Fruit fly (Drosophila melanogaster) whole organism, prepupa: ENCODE measurements around the gene CG14442.
A peak's percentile ranks its signal among the peaks of the same experiment; 100 is the strongest.

ENCODE experiments used
- CG10631 ChIP-seq: fragments of 200-800 bp; sonication (Bioruptor generic); optimal IDR thresholded peaks from 2 replicates; lab custom pipeline; 2016; ENCODE audit warnings: missing biosample characterization, missing genetic modification characterization
- CG10669 ChIP-seq: fragments of 200-800 bp; sonication (Bioruptor generic); optimal IDR thresholded peaks from 3 replicates; lab custom pipeline; 2018; ENCODE audit warnings: missing biosample characterization, mild to moderate bottlenecking, missing genetic modification characterization, moderate library complexity
- CG11294 ChIP-seq: fragments of 200-800 bp; sonication (Bioruptor generic); IDR thresholded peaks from 2 replicates; pipeline ENCODE4 v1.3.6; 2022; ENCODE audit warnings: missing biosample characterization, missing genetic modification characterization
- CG15336 ChIP-seq: fragments of 200-800 bp; sonication (Bioruptor generic); IDR thresholded peaks from 2 replicates; pipeline ENCODE4 v1.3.6; 2022; ENCODE audit warnings: missing biosample characterization, missing genetic modification characterization
- CG1621 ChIP-seq: fragments of 200-800 bp; sonication (Bioruptor generic); optimal IDR thresholded peaks from 3 replicates; lab custom pipeline; 2018; ENCODE audit warnings: missing biosample characterization, mild to moderate bottlenecking, missing genetic modification characterization
- CG16779 ChIP-seq: fragments of 200-800 bp; sonication (Bioruptor generic); optimal IDR thresholded peaks from 3 replicates; lab custom pipeline; 2017; ENCODE audit warnings: missing biosample characterization, mild to moderate bottlenecking, missing genetic modification characterization
- CG3032 ChIP-seq: fragments of 200-800 bp; optimal IDR thresholded peaks from 2 replicates; lab custom pipeline; 2019; ENCODE audit warnings: missing biosample characterization, mild to moderate bottlenecking, missing genetic modification characterization, moderate library complexity
- CG32006 ChIP-seq: fragments of 200-800 bp; sonication (Bioruptor generic); optimal IDR thresholded peaks from 3 replicates; lab custom pipeline; 2017; ENCODE audit warnings: missing biosample characterization, mild to moderate bottlenecking, missing genetic modification characterization
- CG3919 ChIP-seq: fragments of 200-800 bp; sonication (Bioruptor generic); optimal IDR thresholded peaks from 3 replicates; lab custom pipeline; 2016; ENCODE audit warnings: missing biosample characterization, missing genetic modification characterization
- CG4318 ChIP-seq: fragments of 200-800 bp; sonication (Bioruptor generic); optimal IDR thresholded peaks from 3 replicates; lab custom pipeline; 2017; ENCODE audit warnings: missing biosample characterization, mild to moderate bottlenecking, missing genetic modification characterization
- CG6163 ChIP-seq: fragments of 200-800 bp; sonication (Bioruptor generic); IDR thresholded peaks from 3 replicates; pipeline ENCODE4 v1.3.6; 2022; ENCODE audit warnings: missing biosample characterization, missing genetic modification characterization
- CG6276 ChIP-seq: fragments of 200-800 bp; sonication (Bioruptor generic); optimal IDR thresholded peaks from 2 replicates; lab custom pipeline; 2017; ENCODE audit warnings: missing biosample characterization, mild to moderate bottlenecking, missing genetic modification characterization
- CG6792 ChIP-seq: fragments of 200-800 bp; sonication (Bioruptor generic); optimal IDR thresholded peaks from 3 replicates; lab custom pipeline; 2016; ENCODE audit warnings: missing biosample characterization, missing genetic modification characterization
- CG6808 ChIP-seq: fragments of 200-800 bp; sonication (Bioruptor generic); optimal IDR thresholded peaks from 3 replicates; lab custom pipeline; 2017; ENCODE audit warnings: missing biosample characterization, missing genetic modification characterization, mild to moderate bottlenecking, moderate library complexity, missing genetic modification reagents
- CG8119 ChIP-seq: fragments of 200-800 bp; sonication (Bioruptor generic); IDR thresholded peaks from 3 replicates; pipeline ENCODE4 v1.3.6; 2022; ENCODE audit warnings: missing biosample characterization, missing genetic modification characterization
- CG8632 ChIP-seq: fragments of 200-800 bp; sonication (Bioruptor generic); optimal IDR thresholded peaks from 3 replicates; lab custom pipeline; 2016; ENCODE audit warnings: missing biosample characterization, missing genetic modification characterization
- CG9139 ChIP-seq: fragments of 200-800 bp; sonication (Bioruptor generic); optimal IDR thresholded peaks from 3 replicates; lab custom pipeline; 2017; ENCODE audit warnings: missing biosample characterization, mild to moderate bottlenecking, missing genetic modification characterization
- Eip75B ChIP-seq: fragments of 200-800 bp; sonication (Bioruptor generic); optimal IDR thresholded peaks from 3 replicates; lab custom pipeline; 2016; ENCODE audit warnings: missing biosample characterization, missing genetic modification characterization
- Eip78C ChIP-seq: fragments of 200-800 bp; sonication (Bioruptor generic); peaks from one replicate; lab custom pipeline; 2016; ENCODE audit warnings: missing biosample characterization, missing genetic modification characterization
- Gug ChIP-seq: fragments of 200-800 bp; sonication (Bioruptor generic); IDR thresholded peaks from 2 replicates; pipeline ENCODE4 v1.3.6; 2022; ENCODE audit warnings: missing biosample characterization, missing genetic modification characterization
- Hr39 ChIP-seq: fragments of 200-800 bp; sonication (Bioruptor generic); optimal IDR thresholded peaks from 2 replicates; lab custom pipeline; 2016; ENCODE audit warnings: missing biosample characterization, missing genetic modification characterization
- Hr4 ChIP-seq: fragments of 200-800 bp; sonication (Bioruptor generic); optimal IDR thresholded peaks from 3 replicates; lab custom pipeline; 2016; ENCODE audit warnings: missing biosample characterization, missing genetic modification characterization
- Lpt ChIP-seq: fragments of 200-800 bp; sonication (Bioruptor generic); optimal IDR thresholded peaks from 3 replicates; lab custom pipeline; 2016; ENCODE audit warnings: missing biosample characterization, missing genetic modification characterization
- Smox ChIP-seq: fragments of 200-800 bp; sonication (Bioruptor generic); optimal IDR thresholded peaks from 3 replicates; lab custom pipeline; 2016; ENCODE audit warnings: missing biosample characterization, missing genetic modification characterization
- acj6 ChIP-seq: fragments of 200-800 bp; sonication (Bioruptor generic); optimal IDR thresholded peaks from 3 replicates; lab custom pipeline; 2016; ENCODE audit warnings: missing biosample characterization, missing genetic modification characterization
- cyc ChIP-seq: fragments of 200-800 bp; sonication (Bioruptor generic); optimal IDR thresholded peaks from 3 replicates; lab custom pipeline; 2016; ENCODE audit warnings: missing biosample characterization, missing genetic modification characterization
- dac ChIP-seq: fragments of 200-800 bp; sonication (Bioruptor generic); optimal IDR thresholded peaks from 2 replicates; lab custom pipeline; 2017; ENCODE audit warnings: missing biosample characterization, mild to moderate bottlenecking, missing genetic modification characterization
- dsx ChIP-seq: fragments of 200-800 bp; optimal IDR thresholded peaks from 3 replicates; lab custom pipeline; 2019; ENCODE audit warnings: missing biosample characterization, mild to moderate bottlenecking, missing genetic modification characterization, moderate library complexity; ENCODE audit not compliant: poor library complexity, severe bottlenecking
- eg ChIP-seq: fragments of 200-800 bp; sonication (Bioruptor generic); IDR thresholded peaks from 3 replicates; pipeline ENCODE4 v1.3.6; 2022; ENCODE audit warnings: missing biosample characterization, missing genetic modification characterization
- fd85E ChIP-seq: fragments of 200-800 bp; sonication (Bioruptor generic); optimal IDR thresholded peaks from 3 replicates; lab custom pipeline; 2016; ENCODE audit warnings: missing biosample characterization, missing genetic modification characterization
- fkh ChIP-seq: fragments of 200-800 bp; sonication (Bioruptor generic); optimal IDR thresholded peaks from 3 replicates; lab custom pipeline; 2017; ENCODE audit warnings: missing biosample characterization, mild to moderate bottlenecking, missing genetic modification characterization, moderate library complexity
- lz ChIP-seq: fragments of 200-800 bp; sonication (Bioruptor generic); optimal IDR thresholded peaks from 3 replicates; lab custom pipeline; 2016; ENCODE audit warnings: missing biosample characterization, missing genetic modification characterization
- net ChIP-seq: fragments of 200-800 bp; sonication (Bioruptor generic); optimal IDR thresholded peaks from 3 replicates; lab custom pipeline; 2016; ENCODE audit warnings: missing biosample characterization, missing genetic modification characterization
- svp ChIP-seq: fragments of 200-800 bp; sonication (Bioruptor generic); peaks from one replicate; lab custom pipeline; 2016; ENCODE audit warnings: missing biosample characterization, missing genetic modification characterization
- topi ChIP-seq: fragments of 200-800 bp; sonication (Bioruptor generic); optimal IDR thresholded peaks from 3 replicates; lab custom pipeline; 2016; ENCODE audit warnings: missing biosample characterization, missing genetic modification characterization

The CG14442 gene

DNA sequence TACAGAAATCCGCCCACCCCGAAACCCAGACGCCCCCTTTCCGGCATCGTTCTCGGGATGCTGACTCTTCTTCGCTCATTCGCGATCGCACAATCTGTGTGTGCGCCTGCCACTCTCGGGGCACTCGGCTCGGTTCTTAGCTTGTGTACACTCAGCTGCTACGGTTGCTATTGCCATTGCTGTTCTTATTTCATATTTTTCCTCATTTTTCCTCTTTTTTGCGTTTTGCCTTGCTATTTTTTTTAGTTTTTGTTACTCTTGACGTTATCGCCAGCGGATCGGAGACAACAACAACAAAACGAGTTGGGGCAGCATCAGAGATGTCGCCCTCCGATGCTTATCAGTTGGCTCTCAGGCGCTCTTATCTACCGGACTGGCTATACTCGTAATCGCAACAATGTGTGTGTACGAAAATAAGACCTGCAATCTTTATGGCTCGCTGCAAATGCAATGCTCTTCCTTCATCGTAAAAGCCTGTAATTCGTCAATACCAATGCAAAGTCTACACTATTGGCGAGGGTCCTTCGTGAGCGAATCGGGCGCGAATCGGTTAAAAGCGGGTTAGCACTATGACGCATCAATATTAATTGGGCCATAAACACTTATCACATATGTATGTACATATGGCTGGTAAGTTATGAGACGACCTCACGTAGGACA, 35.9 kb upstream of the CG14442 start (continued):
- TF ChIP-seq CG10669 (GFP tag; lab: Kevin White, UChicago) (peak; percentile 50), Hr4 (GFP tag; lab: Kevin White, UChicago) (no peak), cyc (GFP tag; lab: Kevin White, UChicago) (no peak), Lpt (GFP tag; lab: Kevin White, UChicago) (peak; percentile 43), acj6 (no peak), CG3919 (GFP tag; lab: Kevin White, UChicago) (peak; percentile 29), topi (GFP tag; lab: Kevin White, UChicago) (no peak), CG6808 (GFP tag; lab: Kevin White, UChicago) (peak; percentile 75), Gug (GFP tag; lab: Robert Waterston, UW) (peak; percentile 44; the same call in 1 of the 2 replicates)

DNA sequence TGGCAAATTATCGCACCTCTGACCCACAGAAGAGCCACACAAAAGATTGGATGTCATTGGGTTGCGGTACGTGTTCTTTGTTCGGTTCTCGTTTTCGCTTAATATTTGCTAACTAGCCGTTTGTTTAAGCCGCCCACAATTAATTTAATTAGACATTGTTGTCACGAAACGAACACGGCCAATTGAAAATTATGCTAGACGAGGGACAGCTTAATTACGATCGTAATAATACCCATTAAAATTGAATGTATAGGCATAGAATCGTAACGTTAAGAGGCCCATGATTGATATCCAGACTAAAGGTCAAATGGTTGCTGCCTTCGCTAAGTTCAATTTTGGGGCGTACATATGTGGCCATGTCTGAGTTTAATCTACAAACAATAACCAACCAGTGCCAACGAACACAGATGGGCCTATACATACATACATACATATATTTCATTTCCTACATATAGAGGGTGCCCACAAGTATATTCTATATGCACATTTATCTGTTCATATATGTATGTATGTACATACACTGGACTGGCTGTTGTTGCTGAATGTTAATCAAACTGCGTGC, 33.9 kb upstream of the CG14442 start:
- no peak for TF ChIP-seq CG16779 (tag; lab: Kevin White, UChicago)
- no peak for TF ChIP-seq Eip75B (GFP tag; lab: Kevin White, UChicago)
- no peak for TF ChIP-seq fd85E
- peak; percentile 64 for TF ChIP-seq Eip78C (GFP tag; lab: Kevin White, UChicago)
- no peak for TF ChIP-seq CG32006 (GFP tag; lab: Kevin White, UChicago)
- no peak for TF ChIP-seq CG8632 (GFP tag; lab: Kevin White, UChicago)
- peak; percentile 94 for TF ChIP-seq svp (GFP tag; lab: Kevin White, UChicago)

DNA sequence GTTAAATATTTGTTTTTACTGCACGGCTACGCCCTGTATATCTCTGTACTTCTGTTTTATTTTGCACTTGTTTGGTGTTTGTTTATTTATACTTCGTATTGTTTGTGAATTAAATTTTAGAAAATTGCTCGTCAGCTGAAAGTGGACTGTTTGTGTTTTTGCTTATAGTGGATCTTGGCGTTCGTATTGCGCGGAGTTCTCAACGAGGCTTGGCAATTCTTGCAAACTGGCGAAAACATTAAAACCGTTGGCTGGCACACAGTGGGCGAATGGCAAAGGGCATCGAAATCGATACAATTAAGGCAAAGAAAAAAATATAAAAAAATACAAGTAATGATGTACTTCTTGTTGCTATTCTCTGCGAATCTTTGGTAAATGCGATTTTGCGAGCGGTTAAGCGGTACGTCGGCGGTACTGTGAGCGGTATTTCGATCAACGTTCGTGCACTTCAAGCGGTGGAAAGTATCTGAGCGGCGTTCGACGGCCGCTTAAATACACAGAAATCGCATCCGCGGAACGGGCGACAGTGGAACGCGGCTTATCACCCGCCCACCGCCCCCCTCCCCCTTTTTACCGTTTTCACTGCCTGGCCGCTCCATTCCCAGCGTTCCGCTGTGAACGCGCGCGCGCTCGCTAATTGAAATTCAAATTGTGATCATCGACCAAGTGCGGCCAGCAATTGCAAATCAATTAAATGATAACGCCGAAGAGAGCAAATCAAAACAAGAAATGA, 32.1 kb upstream of the CG14442 start:
- TF ChIP-seq CG9139 (GFP tag; lab: Kevin White, UChicago), result no peak
- no peak for TF ChIP-seq Hr39 (GFP tag; lab: Kevin White, UChicago)
- TF ChIP-seq CG11294 (GFP tag; lab: Robert Waterston, UW), result no peak
- TF ChIP-seq fd85E, result no peak
- TF ChIP-seq CG4318, result no peak

dm6 chrX:6724904-6725505, 30.2 kb upstream of the CG14442 start:
- TF ChIP-seq dac (GFP tag; lab: Kevin White, UChicago) (no peak), CG6276 (GFP tag; lab: Kevin White, UChicago) (no peak), svp (GFP tag; lab: Kevin White, UChicago) (peak; percentile 92), CG3919 (GFP tag; lab: Kevin White, UChicago) (peak; percentile 29), CG10669 (GFP tag; lab: Kevin White, UChicago) (peak; percentile 7), CG6163 (GFP tag; lab: Robert Waterston, UW) (peak; percentile 39; the same call in 2 of the 3 replicates), Eip78C (GFP tag; lab: Kevin White, UChicago) (peak; percentile 59), CG32006 (GFP tag; lab: Kevin White, UChicago) (peak; percentile 35), Smox (GFP tag; lab: Kevin White, UChicago) (no peak), Hr4 (GFP tag; lab: Kevin White, UChicago) (no peak), Gug (GFP tag; lab: Robert Waterston, UW) (no peak), CG10631 (GFP tag; lab: Kevin White, UChicago) (no peak), CG3032 (tag; lab: Kevin White, UChicago) (no peak)

DNA sequence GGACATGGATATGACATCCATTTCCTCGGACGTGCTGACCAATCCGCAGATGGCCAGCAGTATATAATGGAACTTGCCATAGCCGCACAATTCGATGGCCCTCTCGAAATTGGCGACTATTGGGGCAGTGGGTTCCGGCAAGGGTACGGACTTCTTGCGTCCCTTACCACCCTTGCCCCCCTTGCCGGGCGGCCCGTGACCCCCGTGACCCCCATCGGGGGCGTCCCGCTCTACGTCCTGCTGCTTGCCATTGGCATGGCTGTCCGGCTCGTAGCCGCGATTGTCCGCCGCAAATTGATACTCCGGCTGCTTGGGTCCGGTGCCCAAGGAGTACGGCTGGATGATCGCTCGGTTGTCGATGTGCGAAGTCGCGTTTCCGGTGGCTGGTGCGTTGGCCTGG, 28.8 kb upstream of the CG14442 start:
- TF ChIP-seq svp (GFP tag; lab: Kevin White, UChicago), result peak; percentile 68
- TF ChIP-seq net, result no peak
- TF ChIP-seq CG8632 (GFP tag; lab: Kevin White, UChicago), result no peak

DNA sequence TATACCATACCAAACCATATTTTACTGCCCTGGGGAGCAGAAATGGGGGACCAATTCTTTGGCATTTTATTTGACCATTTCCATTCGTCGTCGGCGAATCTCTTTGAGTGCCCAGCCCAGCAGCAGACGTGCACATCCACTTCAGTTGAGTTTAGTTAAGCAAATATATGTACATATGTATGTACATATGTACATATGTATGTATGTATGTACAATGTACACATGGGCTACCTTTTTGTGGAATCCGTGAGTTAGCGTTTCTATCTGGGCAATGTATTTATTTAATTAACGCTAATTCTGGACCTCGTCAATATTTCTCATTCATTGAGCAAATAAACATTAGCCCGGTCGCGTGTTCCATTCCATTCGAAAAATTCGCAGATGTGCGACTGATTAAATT, 25.2 kb upstream of the CG14442 start:
- TF ChIP-seq dac (GFP tag; lab: Kevin White, UChicago) (no peak), Eip78C (GFP tag; lab: Kevin White, UChicago) (peak; percentile 12), CG15336 (GFP tag; lab: Robert Waterston, UW) (no peak), CG8632 (GFP tag; lab: Kevin White, UChicago) (no peak), fd85E (no peak), svp (GFP tag; lab: Kevin White, UChicago) (no peak), CG1621 (tag; lab: Kevin White, UChicago) (no peak), CG8119 (GFP tag; lab: Robert Waterston, UW) (no peak), lz (GFP tag; lab: Kevin White, UChicago) (no peak), eg (GFP tag; lab: Robert Waterston, UW) (no peak), CG6792 (GFP tag; lab: Kevin White, UChicago) (no peak), Hr4 (GFP tag; lab: Kevin White, UChicago) (no peak), acj6 (no peak), fkh (peak; percentile 74), dsx (GFP tag; lab: Kevin White, UChicago) (no peak), topi (GFP tag; lab: Kevin White, UChicago) (no peak)
